Fruit fly (Drosophila melanogaster) whole organism, embryonic: ENCODE data around the gene zetaCOP.
A peak's percentile ranks its signal among the peaks of the same experiment; 100 is the strongest.

Source experiments
- CG10267 ChIP-seq: fragments of 200-800 bp; sonication (Bioruptor generic); optimal IDR thresholded peaks from 2 replicates; lab custom pipeline; 2018; ENCODE audit warnings: missing biosample characterization, mild to moderate bottlenecking, missing genetic modification characterization, moderate library complexity
- CG10565 ChIP-seq: fragments of 200-800 bp; sonication (Bioruptor generic); optimal IDR thresholded peaks from 3 replicates; lab custom pipeline; 2016; ENCODE audit warnings: missing biosample characterization, mild to moderate bottlenecking, missing genetic modification characterization
- CG10654 ChIP-seq: fragments of 200-800 bp; sonication (Bioruptor generic); optimal IDR thresholded peaks from 2 replicates; lab custom pipeline; 2016; ENCODE audit warnings: missing biosample characterization, missing genetic modification characterization
- CG11398 ChIP-seq: fragments of 200-800 bp; sonication (Bioruptor generic); optimal IDR thresholded peaks from 2 replicates; lab custom pipeline; 2016; ENCODE audit warnings: missing biosample characterization, missing genetic modification characterization
- CG11560 ChIP-seq: fragments of 200-800 bp; sonication (Bioruptor generic); IDR thresholded peaks from 3 replicates; pipeline ENCODE4 v1.3.6; 2022; ENCODE audit warnings: missing biosample characterization, missing genetic modification characterization
- CG12155 ChIP-seq: fragments of 200-800 bp; sonication (Bioruptor generic); optimal IDR thresholded peaks from 3 replicates; lab custom pipeline; 2016; ENCODE audit warnings: missing biosample characterization, missing genetic modification characterization
- CG12659 ChIP-seq: fragments of 200-800 bp; sonication (Bioruptor generic); optimal IDR thresholded peaks from 3 replicates; lab custom pipeline; 2017; ENCODE audit warnings: mild to moderate bottlenecking, missing biosample characterization, missing genetic modification reagents, missing genetic modification characterization
- CG12769 ChIP-seq: fragments of 200-800 bp; sonication (Bioruptor generic); optimal IDR thresholded peaks from 2 replicates; lab custom pipeline; 2019; ENCODE audit warnings: missing biosample characterization, mild to moderate bottlenecking, missing genetic modification characterization, moderate library complexity
- CG13424 ChIP-seq: fragments of 200-800 bp; sonication (Bioruptor generic); optimal IDR thresholded peaks from 2 replicates; lab custom pipeline; 2019; ENCODE audit warnings: missing biosample characterization, mild to moderate bottlenecking, missing genetic modification characterization, moderate library complexity
- CG13624 ChIP-seq: fragments of 200-800 bp; sonication (Bioruptor generic); optimal IDR thresholded peaks from 2 replicates; lab custom pipeline; 2016; ENCODE audit warnings: missing biosample characterization, missing genetic modification characterization
- CG15073 ChIP-seq: fragments of 200-800 bp; sonication (Bioruptor generic); optimal IDR thresholded peaks from 2 replicates; lab custom pipeline; 2016; ENCODE audit warnings: missing biosample characterization, missing genetic modification characterization
- CG15479 ChIP-seq: fragments of 200-800 bp; sonication (Bioruptor generic); optimal IDR thresholded peaks from 3 replicates; lab custom pipeline; 2019; ENCODE audit warnings: missing biosample characterization, mild to moderate bottlenecking, missing genetic modification characterization, moderate library complexity
- CG1647 ChIP-seq: fragments of 200-800 bp; sonication (Bioruptor generic); optimal IDR thresholded peaks from 3 replicates; lab custom pipeline; 2016; ENCODE audit warnings: missing biosample characterization, missing genetic modification characterization
- CG1832 ChIP-seq: fragments of 200-800 bp; sonication (Bioruptor generic); optimal IDR thresholded peaks from 2 replicates; lab custom pipeline; 2017; ENCODE audit warnings: missing biosample characterization, mild to moderate bottlenecking, missing genetic modification characterization, inconsistent platforms
- CG18599 ChIP-seq: fragments of 200-800 bp; sonication (Bioruptor generic); optimal IDR thresholded peaks from 3 replicates; lab custom pipeline; 2017; ENCODE audit warnings: missing biosample characterization, missing genetic modification characterization, mild to moderate bottlenecking, moderate library complexity, missing genetic modification reagents
- CG2129 ChIP-seq: fragments of 200-800 bp; sonication (Bioruptor generic); IDR thresholded peaks from 2 replicates; pipeline ENCODE4 v1.3.6; 2022; ENCODE audit warnings: missing biosample characterization, missing genetic modification characterization; ENCODE audit not compliant: partially characterized antibody
- CG2199 ChIP-seq: fragments of 200-800 bp; sonication (Bioruptor generic); IDR thresholded peaks from 3 replicates; pipeline ENCODE4 v1.3.6; 2022; ENCODE audit warnings: missing biosample characterization, missing genetic modification characterization
- CG32772 ChIP-seq: fragments of 200-800 bp; sonication (Bioruptor generic); IDR thresholded peaks from 2 replicates; pipeline ENCODE4 v1.3.6; 2022; ENCODE audit warnings: missing biosample characterization, missing genetic modification characterization
- CG4404 ChIP-seq: fragments of 200-800 bp; sonication (Bioruptor generic); IDR thresholded peaks from 2 replicates; pipeline ENCODE4 v1.3.6; 2022; ENCODE audit warnings: missing biosample characterization, missing genetic modification characterization
- CG6654 ChIP-seq: fragments of 200-800 bp; sonication (Bioruptor generic); optimal IDR thresholded peaks from 2 replicates; lab custom pipeline; 2017; ENCODE audit warnings: missing biosample characterization, mild to moderate bottlenecking, missing genetic modification characterization
- CG7963 ChIP-seq: fragments of 200-800 bp; sonication (Bioruptor generic); IDR thresholded peaks from 3 replicates; pipeline ENCODE4 v1.3.6; 2022; ENCODE audit warnings: missing biosample characterization, missing genetic modification characterization; ENCODE audit not compliant: partially characterized antibody
- CG8290 ChIP-seq, 3 experiments: fragments of 200-800 bp; sonication (Bioruptor generic); optimal IDR thresholded peaks; 2 replicates each; lab custom pipeline; 2016 to 2019; ENCODE audit warnings: missing biosample characterization in 3 of 3, missing genetic modification characterization in 3 of 3, mild to moderate bottlenecking in 2 of 3, moderate library complexity in 1 of 3
- CG9932 ChIP-seq: fragments of 200-800 bp; sonication (Bioruptor generic); IDR thresholded peaks from 2 replicates; pipeline ENCODE4 v1.3.6; 2022; ENCODE audit warnings: missing biosample characterization, missing genetic modification characterization
- D ChIP-seq, 2 experiments: fragments of 200-800 bp in 1 of 2; fragments of >200 bp in 1 of 2; sonication (Bioruptor generic) in 1 of 2; optimal IDR thresholded peaks; 2 replicates in 1 of 2; 3 replicates in 1 of 2; lab custom pipeline; 2017; ENCODE audit warnings: mild to moderate bottlenecking in 1 of 2, missing biosample characterization in 1 of 2, missing genetic modification characterization in 1 of 2, missing genetic modification reagents in 1 of 2
- Doc2 ChIP-seq: fragments of 200-800 bp; sonication (Bioruptor generic); IDR thresholded peaks from 2 replicates; pipeline ENCODE4 v1.3.6; 2022; ENCODE audit warnings: missing biosample characterization, missing genetic modification characterization
- Fer1 ChIP-seq: fragments of 200-800 bp; sonication (Bioruptor generic); optimal IDR thresholded peaks from 2 replicates; lab custom pipeline; 2017; ENCODE audit warnings: missing biosample characterization, mild to moderate bottlenecking, missing genetic modification characterization
- Opbp ChIP-seq: fragments of 200-800 bp; sonication (Bioruptor generic); IDR thresholded peaks from 3 replicates; pipeline ENCODE4 v1.3.6; 2022; ENCODE audit warnings: missing biosample characterization, missing genetic modification characterization; ENCODE audit not compliant: partially characterized antibody
- Optix ChIP-seq: fragments of 200-800 bp; sonication (Bioruptor generic); IDR thresholded peaks from 3 replicates; pipeline ENCODE4 v1.3.6; 2022; ENCODE audit warnings: missing biosample characterization, missing genetic modification characterization
- Pdp1 ChIP-seq, 2 experiments: fragments of 200-800 bp; sonication (Bioruptor generic); optimal IDR thresholded peaks; 3 replicates each; lab custom pipeline; 2016; ENCODE audit warnings: missing biosample characterization in 2 of 2, missing genetic modification characterization in 2 of 2, mild to moderate bottlenecking in 1 of 2, moderate library complexity in 1 of 2
- Spps ChIP-seq: fragments of 200-800 bp; sonication (Bioruptor generic); optimal IDR thresholded peaks from 2 replicates; lab custom pipeline; 2018; ENCODE audit warnings: missing biosample characterization, mild to moderate bottlenecking, missing genetic modification characterization
- ab ChIP-seq: fragments of 200-800 bp; sonication (Bioruptor generic); optimal IDR thresholded peaks from 2 replicates; lab custom pipeline; 2016; ENCODE audit warnings: missing biosample characterization, missing genetic modification characterization
- amos ChIP-seq: fragments of 200-800 bp; sonication (Bioruptor generic); IDR thresholded peaks from 2 replicates; pipeline ENCODE4 v1.3.6; 2022; ENCODE audit warnings: missing biosample characterization, missing genetic modification characterization; ENCODE audit not compliant: partially characterized antibody
- cg ChIP-seq: fragments of 200-800 bp; sonication (Bioruptor generic); optimal IDR thresholded peaks from 3 replicates; lab custom pipeline; 2019; ENCODE audit warnings: missing biosample characterization, mild to moderate bottlenecking, missing genetic modification characterization, moderate library complexity
- crp ChIP-seq, 2 experiments: fragments of 200-800 bp; sonication (Bioruptor generic); optimal IDR thresholded peaks; 2 replicates in 1 of 2; 3 replicates in 1 of 2; lab custom pipeline; 2017; ENCODE audit warnings: missing biosample characterization in 2 of 2, missing genetic modification characterization in 2 of 2, mild to moderate bottlenecking in 1 of 2, moderate library complexity in 1 of 2
- dan ChIP-seq: fragments of 200-800 bp; sonication (Bioruptor generic); IDR thresholded peaks from 2 replicates; pipeline ENCODE4 v1.3.6; 2022; ENCODE audit warnings: missing biosample characterization, missing genetic modification characterization
- ftz-f1 ChIP-seq: fragments of 200-800 bp; sonication (Bioruptor generic); optimal IDR thresholded peaks from 2 replicates; lab custom pipeline; 2016; ENCODE audit warnings: missing biosample characterization, missing genetic modification characterization
- gt ChIP-seq: fragments of 200-800 bp; sonication (Bioruptor generic); IDR thresholded peaks from 2 replicates; pipeline ENCODE4 v1.3.6; 2022; ENCODE audit warnings: missing biosample characterization, missing genetic modification characterization
- jing ChIP-seq: fragments of 200-800 bp; sonication (Bioruptor generic); optimal IDR thresholded peaks from 2 replicates; lab custom pipeline; 2018; ENCODE audit warnings: missing biosample characterization, mild to moderate bottlenecking, missing genetic modification characterization
- lmd ChIP-seq: fragments of 200-800 bp; sonication (Bioruptor generic); IDR thresholded peaks from 2 replicates; pipeline ENCODE4 v1.3.6; 2022; ENCODE audit warnings: missing biosample characterization, missing genetic modification characterization
- org-1 ChIP-seq: fragments of 200-800 bp; sonication (Bioruptor generic); optimal IDR thresholded peaks from 2 replicates; lab custom pipeline; 2017; ENCODE audit warnings: missing biosample characterization, missing genetic modification characterization
- pita ChIP-seq: fragments of 200-800 bp; sonication (Bioruptor generic); optimal IDR thresholded peaks from 2 replicates; lab custom pipeline; 2017; ENCODE audit warnings: missing biosample characterization, mild to moderate bottlenecking, missing genetic modification characterization
- pros ChIP-seq: fragments of 200-800 bp; sonication (Bioruptor generic); optimal IDR thresholded peaks from 3 replicates; lab custom pipeline; 2019; ENCODE audit warnings: missing biosample characterization, mild to moderate bottlenecking, missing genetic modification characterization, moderate library complexity
- stwl ChIP-seq: fragments of 200-800 bp; sonication (Bioruptor generic); optimal IDR thresholded peaks from 3 replicates; lab custom pipeline; 2018; ENCODE audit warnings: missing biosample characterization, mild to moderate bottlenecking, missing genetic modification characterization, moderate library complexity
- tgo ChIP-seq: fragments of 200-800 bp; sonication (Bioruptor generic); IDR thresholded peaks from 3 replicates; pipeline ENCODE4 v1.3.6; 2022; ENCODE audit warnings: missing biosample characterization, missing genetic modification characterization
- trem ChIP-seq: fragments of 200-800 bp; optimal IDR thresholded peaks from 3 replicates; lab custom pipeline; 2019; ENCODE audit warnings: missing biosample characterization, mild to moderate bottlenecking, missing genetic modification characterization, moderate library complexity
- vvl ChIP-seq: fragments of 200-800 bp; sonication (Bioruptor generic); IDR thresholded peaks from 2 replicates; pipeline ENCODE4 v1.3.6; 2022; ENCODE audit warnings: missing biosample characterization, missing genetic modification characterization
- wor ChIP-seq: fragments of 200-800 bp; sonication (Bioruptor generic); IDR thresholded peaks from 2 replicates; pipeline ENCODE4 v1.3.6; 2022; ENCODE audit warnings: missing biosample characterization, missing genetic modification characterization
- yki ChIP-seq: fragments of >200 bp; optimal IDR thresholded peaks from 3 replicates; lab custom pipeline; 2018

Gene zetaCOP

dm6 chr3L:16710258-16711020 is 37.1 kb upstream of the zetaCOP start (continued):
- no peak for TF ChIP-seq cg
- no peak for TF ChIP-seq stwl (tag; lab: Kevin White, UChicago)
- TF ChIP-seq Spps, result no peak
- TF ChIP-seq CG2199 (GFP tag; lab: Robert Waterston, UW), result 0 out of 3 replicates have a peak, but pooled peaks have one; percentile 72
- no peak for TF ChIP-seq yki
- TF ChIP-seq CG8290 (GFP tag; optimal IDR thresholded peaks at IDR 0.05; lab: Kevin White, UChicago), result no peak
- no peak for TF ChIP-seq CG8290 (tag; optimal IDR thresholded peaks at IDR 0.05; lab: Kevin White, UChicago)
- no peak for TF ChIP-seq amos (GFP tag; lab: Robert Waterston, UW)
- TF ChIP-seq CG10267 (tag; lab: Kevin White, UChicago), result peak; percentile 67
- TF ChIP-seq Opbp, result no peak
- TF ChIP-seq ftz-f1 (GFP tag; lab: Kevin White, UChicago), result no peak
- no peak for TF ChIP-seq crp (GFP tag; optimal IDR thresholded peaks at IDR 0.05; lab: Kevin White, UChicago)
- peak; percentile 71 for TF ChIP-seq lmd
- TF ChIP-seq vvl, result peak; percentile 35; the same call in 1 of the 2 replicates
- no peak for TF ChIP-seq dan (GFP tag; lab: Robert Waterston, UW)
- TF ChIP-seq CG1647 (GFP tag; lab: Kevin White, UChicago), result no peak
- no peak for TF ChIP-seq CG10565 (GFP tag; lab: Kevin White, UChicago)
- no peak for TF ChIP-seq pros (GFP tag; lab: Kevin White, UChicago)
- no peak for TF ChIP-seq pita
- peak in 1 of 2 experiments; percentile 2 for TF ChIP-seq Pdp1 (GFP tag; optimal IDR thresholded peaks at IDR 0.05; lab: Kevin White, UChicago)
- TF ChIP-seq CG15479 (GFP tag; lab: Kevin White, UChicago), result no peak
- TF ChIP-seq CG18599 (GFP tag; lab: Kevin White, UChicago), result peak; percentile 74
- no peak for TF ChIP-seq CG13624
- TF ChIP-seq CG12659 (GFP tag; lab: Kevin White, UChicago), result peak; percentile 7
- peak; percentile 75 for TF ChIP-seq CG1832
- no peak for TF ChIP-seq D (optimal IDR thresholded peaks at IDR 0.05; lab: Kevin White, UChicago)
- peak; percentile 26 for TF ChIP-seq D (GFP tag; optimal IDR thresholded peaks at IDR 0.05; lab: Kevin White, UChicago)
- TF ChIP-seq CG7963 (GFP tag; lab: Robert Waterston, UW), result no peak
- no peak for TF ChIP-seq wor (GFP tag; lab: Robert Waterston, UW)
- TF ChIP-seq trem (tag; lab: Kevin White, UChicago), result no peak
- no peak for TF ChIP-seq org-1 (GFP tag; lab: Kevin White, UChicago)
- TF ChIP-seq Fer1 (GFP tag; lab: Kevin White, UChicago), result peak; percentile 60
- no peak for TF ChIP-seq CG12769 (tag; lab: Kevin White, UChicago)
- no peak for TF ChIP-seq CG32772
- no peak for TF ChIP-seq CG12155 (GFP tag; lab: Kevin White, UChicago)
- no peak for TF ChIP-seq CG6654 (GFP tag; lab: Kevin White, UChicago)
- TF ChIP-seq CG13424 (tag; lab: Kevin White, UChicago), result peak; percentile 6
- no peak for TF ChIP-seq Doc2
- peak; percentile 60; the same call in 2 of the 3 replicates for TF ChIP-seq tgo
- no peak for TF ChIP-seq CG2129 (GFP tag; lab: Robert Waterston, UW)
- TF ChIP-seq jing, result no peak
- peak; percentile 41 for TF ChIP-seq CG10654 (GFP tag; lab: Kevin White, UChicago)
- TF ChIP-seq CG4404, result peak; percentile 43; the same call in 1 of the 2 replicates
- no peak for TF ChIP-seq gt (GFP tag; lab: Robert Waterston, UW)
- no peak for TF ChIP-seq ab
- TF ChIP-seq CG15073, result no peak
- TF ChIP-seq CG9932 (GFP tag; lab: Robert Waterston, UW), result peak; percentile 22; the same call in 1 of the 2 replicates
- no peak for TF ChIP-seq CG11560 (tag; lab: Robert Waterston, UW)
- TF ChIP-seq CG11398, result no peak
- peak; percentile 21; the same call in 1 of the 3 replicates for TF ChIP-seq Optix (GFP tag; lab: Robert Waterston, UW)
